Fruit fly (Drosophila melanogaster) ovary, adult (tissue): ENCODE measurements around the gene CG12723.
"Not testable (repeated sequence)": the region's sequence is repeated elsewhere in the genome, so short reads cannot be mapped to it uniquely, and the experiment has no call there.

Source experiments
- CG17801 ChIP-seq: fragments of 200-800 bp; optimal IDR thresholded peaks from 2 replicates; lab custom pipeline; 2019; ENCODE audit warnings: missing biosample characterization, mild to moderate bottlenecking, missing genetic modification characterization, moderate library complexity; ENCODE audit not compliant: partially characterized antibody

The CG12723 gene

dm6 chrX:13224846-13225245, 33.2 kb upstream of the CG12723 start:
- no peak for TF ChIP-seq CG17801

- TF ChIP-seq CG17801: no peak
These were observed 30.2 kb upstream of the CG12723 start for dm6 chrX:13221835-13222234.

- no peak for TF ChIP-seq CG17801
These were observed 29.6 kb upstream of the CG12723 start for dm6 chrX:13221311-13221710.

dm6 chrX:13220418-13220817, 28.7 kb upstream of the CG12723 start:
- no peak for TF ChIP-seq CG17801

- TF ChIP-seq CG17801: no peak
These were observed 27.6 kb upstream of the CG12723 start for dm6 chrX:13219290-13219689.

dm6 chrX:13214056-13214455, 22.4 kb upstream of the CG12723 start:
- TF ChIP-seq CG17801: no peak

- no peak for TF ChIP-seq CG17801
These were observed 20.4 kb upstream of the CG12723 start, which contains the start of gene REG for dm6 chrX:13212138-13212481. TSS of gene REG (plus strand) at chrX:13212325.

dm6 chrX:13211357-13212137, 19.9 kb upstream of the CG12723 start, which contains the start of gene sno:
TSS of gene sno (minus strand) at chrX:13211674.
- peak; percentile 11 for TF ChIP-seq CG17801

- TF ChIP-seq CG17801: no peak
These were observed 18.7 kb upstream of the CG12723 start for dm6 chrX:13210429-13210828.

dm6 chrX:13209410-13209809, 17.7 kb upstream of the CG12723 start:
- no peak for TF ChIP-seq CG17801

dm6 chrX:13208554-13208953, 16.9 kb upstream of the CG12723 start:
- TF ChIP-seq CG17801: no peak

- TF ChIP-seq CG17801: no peak
These were observed 16.4 kb upstream of the CG12723 start for dm6 chrX:13208075-13208474.

dm6 chrX:13204718-13205117, 13.0 kb upstream of the CG12723 start:
- no peak for TF ChIP-seq CG17801

dm6 chrX:13202162-13202561, 10.5 kb upstream of the CG12723 start, which contains the start of gene CG44437:
TSS of gene CG44437 (minus strand) at chrX:13202262.
- TF ChIP-seq CG17801: no peak

dm6 chrX:13194249-13194648, 2.6 kb upstream of the CG12723 start, which contains the start of gene Coq5:
TSS of gene Coq5 (minus strand) at chrX:13194551.
- TF ChIP-seq CG17801: no peak

dm6 chrX:13192239-13192638, 556 bp upstream of the CG12723 start:
- TF ChIP-seq CG17801: no peak

- no peak for TF ChIP-seq CG17801
These were observed 2.7 kb downstream of the CG12723 start, which contains the start of gene Lgr4 for dm6 chrX:13189032-13189431. TSS of gene Lgr4 (minus strand) at chrX:13189164.

dm6 chrX:13184178-13184577, 7.5 kb downstream of the CG12723 start, which contains the start of gene CG32641:
TSS of gene CG32641 (plus strand) at chrX:13184478.
- TF ChIP-seq CG17801: not testable (repeated sequence)
